Worm (Caenorhabditis elegans) whole organism, L2 larva: ENCODE data around the gene rab-39.

Experiments used
- crh-2 ChIP-seq: sonication (generic microtip); optimal IDR thresholded peaks from 2 replicates; lab custom pipeline; 2017; ENCODE audit warnings: missing biosample characterization, missing genetic modification characterization
- mdl-1 ChIP-seq, 2 experiments: fragments of 150-350 bp in 1 of 2; sonication (generic microtip) in 1 of 2; optimal IDR thresholded peaks; 2 replicates each; lab custom pipeline; 2017; ENCODE audit warnings: missing biosample characterization in 2 of 2, missing genetic modification characterization in 2 of 2
- sma-3 ChIP-seq: sonication (generic microtip); optimal IDR thresholded peaks from 2 replicates; lab custom pipeline; 2016; ENCODE audit warnings: missing genetic modification reagents, missing genetic modification characterization, missing compliant biosample characterization
- zag-1 ChIP-seq: fragments of 150-350 bp; optimal IDR thresholded peaks from 2 replicates; lab custom pipeline; 2014; ENCODE audit warnings: missing biosample characterization, missing genetic modification characterization
- ztf-4 ChIP-seq: fragments of 150-350 bp; optimal IDR thresholded peaks from 2 replicates; lab custom pipeline; 2014; ENCODE audit warnings: missing biosample characterization, missing genetic modification characterization

ce11 chrII:9352669-9353068 lies 29.9 kb upstream of the rab-39 start, which contains the start of the genes sdhb-1 and cup-15:
- TF ChIP-seq mdl-1 (tag; optimal IDR thresholded peaks at IDR 0.05; lab: Kevin White, UChicago) (no peak), ztf-4 (tag; lab: Kevin White, UChicago) (no peak), zag-1 (no peak), crh-2 (tag; lab: Kevin White, UChicago) (no peak), sma-3 (GFP tag; lab: Kevin White, UChicago) (no peak)
